Worm (Caenorhabditis elegans): ENCODE measurements around the gene ins-4.

The ins-4 gene

ce11 chrII:5996066-5996465 is at the start of gene ins-4:
TSS of gene ins-4 (plus strand) at chrII:5996366.
- TF ChIP-seq ceh-18 (tag; optimal IDR thresholded peaks at IDR 0.05) (no peak), pha-4 (tag; optimal IDR thresholded peaks at IDR 0.05) (no peak), unc-55 (GFP tag; optimal IDR thresholded peaks at IDR 0.05) (no peak), elt-2 (tag; optimal IDR thresholded peaks at IDR 0.05) (no peak), pros-1 (tag; optimal IDR thresholded peaks at IDR 0.05) (no peak), ceh-34 (tag; optimal IDR thresholded peaks at IDR 0.05) (no peak)

- TF ChIP-seq pag-3 (tag; optimal IDR thresholded peaks at IDR 0.05; ENCODE audit: borderline replicate concordance), result no peak
These were observed 49.7 kb upstream of the ins-4 start for ce11 chrII:5946438-5946837.

- TF ChIP-seq madf-2 (tag; optimal IDR thresholded peaks at IDR 0.05) (no peak), unc-55 (GFP tag; optimal IDR thresholded peaks at IDR 0.05) (no peak), ceh-19 (GFP tag; optimal IDR thresholded peaks at IDR 0.05) (peak; percentile 50), pha-4 (tag; optimal IDR thresholded peaks at IDR 0.05) (no peak), ceh-18 (tag; optimal IDR thresholded peaks at IDR 0.05) (no peak), K02D7.2 (tag; optimal IDR thresholded peaks at IDR 0.05) (no peak), lin-11 (tag; optimal IDR thresholded peaks at IDR 0.05) (no peak), sox-2 (GFP tag; IDR thresholded peaks at IDR 0.05) (no peak), ceh-22 (tag; optimal IDR thresholded peaks at IDR 0.05) (no peak)
These were observed 47.5 kb upstream of the ins-4 start for ce11 chrII:5948681-5949080.

- TF ChIP-seq ceh-31 (tag; optimal IDR thresholded peaks at IDR 0.05) (peak; percentile 7), unc-42 (tag; optimal IDR thresholded peaks at IDR 0.05) (peak; percentile 90), eyg-1 (tag; optimal IDR thresholded peaks at IDR 0.05) (no peak)
These were observed 45.5 kb upstream of the ins-4 start for ce11 chrII:5950657-5951056.

- no peak for TF ChIP-seq hlh-8 (tag; optimal IDR thresholded peaks at IDR 0.05)
- no peak for TF ChIP-seq pros-1 (tag; optimal IDR thresholded peaks at IDR 0.05)
- no peak for TF ChIP-seq ceh-6 (GFP tag; optimal IDR thresholded peaks at IDR 0.05)
- no peak for TF ChIP-seq ceh-48 (tag; optimal IDR thresholded peaks at IDR 0.05)
- no peak for TF ChIP-seq C08G9.2 (tag; optimal IDR thresholded peaks at IDR 0.05)
- TF ChIP-seq ref-2 (tag; optimal IDR thresholded peaks at IDR 0.05), result no peak
- no peak for TF ChIP-seq hlh-6 (tag; optimal IDR thresholded peaks at IDR 0.05)
- TF ChIP-seq F13H6.1 (tag; optimal IDR thresholded peaks at IDR 0.05), result no peak
- no peak for TF ChIP-seq fax-1 (tag; optimal IDR thresholded peaks at IDR 0.05)
- TF ChIP-seq lim-6 (tag; optimal IDR thresholded peaks at IDR 0.05), result no peak
- no peak for TF ChIP-seq npax-4 (tag; optimal IDR thresholded peaks at IDR 0.05)
- no peak for TF ChIP-seq ceh-9 (tag; optimal IDR thresholded peaks at IDR 0.05)
- TF ChIP-seq ceh-34 (tag; optimal IDR thresholded peaks at IDR 0.05), result no peak
- TF ChIP-seq pha-2 (tag; optimal IDR thresholded peaks at IDR 0.05), result no peak
- TF ChIP-seq pax-1 (tag; optimal IDR thresholded peaks at IDR 0.05), result no peak
- TF ChIP-seq elt-2 (tag; optimal IDR thresholded peaks at IDR 0.05), result no peak
These were observed 44.4 kb upstream of the ins-4 start for ce11 chrII:5951745-5952144.

- TF ChIP-seq ceh-24 (tag; optimal IDR thresholded peaks at IDR 0.05), result no peak
- TF ChIP-seq dmd-4 (tag; optimal IDR thresholded peaks at IDR 0.05; ENCODE audit: borderline replicate concordance), result no peak
- no peak for TF ChIP-seq sox-2 (GFP tag; IDR thresholded peaks at IDR 0.05)
- no peak for TF ChIP-seq ceh-18 (tag; optimal IDR thresholded peaks at IDR 0.05)
- no peak for TF ChIP-seq elt-2 (tag; optimal IDR thresholded peaks at IDR 0.05)
- no peak for TF ChIP-seq tbx-7 (tag; optimal IDR thresholded peaks at IDR 0.05)
- no peak for TF ChIP-seq rnt-1 (tag; optimal IDR thresholded peaks at IDR 0.05)
- no peak for TF ChIP-seq T23F11.4 (GFP tag; optimal IDR thresholded peaks at IDR 0.05)
- TF ChIP-seq tbx-2 (tag; optimal IDR thresholded peaks at IDR 0.05), result no peak
- TF ChIP-seq eyg-1 (tag; optimal IDR thresholded peaks at IDR 0.05), result no peak
- no peak for TF ChIP-seq nhr-232 (tag; optimal IDR thresholded peaks at IDR 0.05)
- no peak for TF ChIP-seq unc-55 (GFP tag; optimal IDR thresholded peaks at IDR 0.05)
- TF ChIP-seq ceh-2 (tag; optimal IDR thresholded peaks at IDR 0.05), result no peak
- no peak for TF ChIP-seq pag-3 (tag; optimal IDR thresholded peaks at IDR 0.05; ENCODE audit: borderline replicate concordance)
- TF ChIP-seq hlh-13 (GFP tag; optimal IDR thresholded peaks at IDR 0.05), result no peak
- no peak for TF ChIP-seq ceh-48 (tag; optimal IDR thresholded peaks at IDR 0.05)
- no peak for TF ChIP-seq F13H6.1 (tag; optimal IDR thresholded peaks at IDR 0.05)
- TF ChIP-seq ceh-6 (GFP tag; optimal IDR thresholded peaks at IDR 0.05), result no peak
These were observed 44.0 kb upstream of the ins-4 start for ce11 chrII:5952214-5952613.

Data from whole organism, late embryonic.